Fruit fly (Drosophila melanogaster): ENCODE measurements around the gene Nna1.

Nna1 gene

DNA sequence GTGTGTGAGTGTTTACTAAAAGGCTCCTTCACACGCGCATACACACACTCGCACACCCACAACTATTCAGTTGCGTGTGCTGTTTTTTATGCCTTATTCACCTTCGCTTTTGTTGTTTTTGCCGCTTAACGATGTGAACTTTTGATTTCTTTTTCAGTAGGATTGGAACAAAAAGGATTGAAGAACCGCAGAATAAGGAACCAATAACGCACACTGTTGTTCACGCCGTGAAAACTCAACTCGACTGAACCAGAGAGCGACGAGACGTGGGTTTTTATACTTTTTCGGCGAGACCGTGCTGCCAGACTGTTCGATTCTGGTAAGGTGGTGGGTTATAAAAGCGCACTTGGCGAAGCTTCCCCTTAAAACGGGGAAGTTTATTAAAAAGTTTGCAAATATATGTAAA, 63.1 kb downstream of the Nna1 start, which contains the start of gene Pdcd4 (continued):
- TF ChIP-seq CoRest (tag; optimal IDR thresholded peaks at IDR 0.05) (peak; percentile 42), sqz (GFP tag; optimal IDR thresholded peaks at IDR 0.05) (peak; percentile 55), BEAF-32 (GFP tag; optimal IDR thresholded peaks at IDR 0.05) (peak; percentile 16), NfI (GFP tag; optimal IDR thresholded peaks at IDR 0.05) (peak; percentile 35), wek (GFP tag; optimal IDR thresholded peaks at IDR 0.05) (peak; percentile 24), CG18476 (GFP tag; optimal IDR thresholded peaks at IDR 0.05) (no peak), bbx (GFP tag; IDR thresholded peaks at IDR 0.05; ENCODE audit: partially characterized antibody) (peak; percentile 57; the same call in 1 of the 2 replicates), Mes4 (GFP tag; optimal IDR thresholded peaks at IDR 0.05) (no peak), Hr51 (GFP tag; optimal IDR thresholded peaks at IDR 0.05) (peak in 1 of 2 experiments; percentile 23), Dfd (GFP tag; optimal IDR thresholded peaks at IDR 0.05) (no peak), CG11456 (GFP tag; IDR thresholded peaks at IDR 0.05) (no peak), CG11093 (GFP tag; IDR thresholded peaks at IDR 0.05) (no peak), CG13296 (GFP tag; optimal IDR thresholded peaks at IDR 0.05) (peak; percentile 23), CG10209 (GFP tag; optimal IDR thresholded peaks at IDR 0.05) (peak; percentile 11), CG9876 (GFP tag; optimal IDR thresholded peaks at IDR 0.05) (no peak), CG17385 (GFP tag; optimal IDR thresholded peaks at IDR 0.05) (peak; percentile 30), CG13775 (GFP tag; optimal IDR thresholded peaks at IDR 0.05) (no peak), PHDP (tag; optimal IDR thresholded peaks at IDR 0.05) (no peak), sna (GFP tag; IDR thresholded peaks at IDR 0.05; ENCODE audit: partially characterized antibody) (no peak), sug (tag; optimal IDR thresholded peaks at IDR 0.05) (peak; percentile 25), ro (GFP tag; IDR thresholded peaks at IDR 0.05) (no peak), CG7556 (GFP tag; optimal IDR thresholded peaks at IDR 0.05) (no peak), Jarid2 (GFP tag; optimal IDR thresholded peaks at IDR 0.05) (peak; percentile 95), trem (tag; optimal IDR thresholded peaks at IDR 0.05) (peak; percentile 43), Dek (tag; optimal IDR thresholded peaks at IDR 0.05) (peak; percentile 33), CG8290 (GFP tag; optimal IDR thresholded peaks at IDR 0.05) (no peak), CG8290 (tag; optimal IDR thresholded peaks at IDR 0.05) (peak in 1 of 2 experiments; percentile 70), CG14441 (GFP tag; IDR thresholded peaks at IDR 0.05) (no peak), gfzf (GFP tag; optimal IDR thresholded peaks at IDR 0.05) (peak; percentile 37), gce (GFP tag; IDR thresholded peaks at IDR 0.05) (no peak), knrl (GFP tag; IDR thresholded peaks at IDR 0.05; ENCODE audit: partially characterized antibody) (0 out of 3 replicates have a peak, but pooled peaks have one; percentile 26), Hmr (GFP tag; optimal IDR thresholded peaks at IDR 0.05) (peak; percentile 49), nerfin-2 (GFP tag; IDR thresholded peaks at IDR 0.05; ENCODE audit: partially characterized antibody) (0 out of 2 replicates have a peak, but pooled peaks have one; percentile 50), btn (GFP tag; optimal IDR thresholded peaks at IDR 0.05) (no peak), salm (tag; optimal IDR thresholded peaks at IDR 0.05) (peak; percentile 8), insv (GFP tag; optimal IDR thresholded peaks at IDR 0.05) (peak in 1 of 2 experiments; percentile 1), CG2875 (GFP tag; optimal IDR thresholded peaks at IDR 0.05) (no peak), pfk (GFP tag; optimal IDR thresholded peaks at IDR 0.05) (peak; percentile 4), CG32772 (GFP tag; IDR thresholded peaks at IDR 0.05) (no peak), hth (optimal IDR thresholded peaks at IDR 0.05) (no peak), CG4730 (GFP tag; IDR thresholded peaks at IDR 0.05) (no peak), CG2116 (GFP tag; optimal IDR thresholded peaks at IDR 0.05) (peak; percentile 36), CG16863 (GFP tag; optimal IDR thresholded peaks at IDR 0.05) (peak; percentile 6), CG4282 (GFP tag; optimal IDR thresholded peaks at IDR 0.05) (peak; percentile 43), CG10147 (GFP tag; optimal IDR thresholded peaks at IDR 0.05) (no peak), CG30403 (GFP tag; optimal IDR thresholded peaks at IDR 0.05) (peak; percentile 5), E2f2 (GFP tag; IDR thresholded peaks at IDR 0.05) (peak; percentile 40; the same call in 1 of the 2 replicates), lbe (GFP tag; optimal IDR thresholded peaks at IDR 0.05) (no peak), CG13287 (GFP tag; IDR thresholded peaks at IDR 0.05; ENCODE audit: partially characterized antibody) (peak; percentile 17; the same call in 1 of the 2 replicates), Ets97D (GFP tag; optimal IDR thresholded peaks at IDR 0.05) (no peak)
